Worm (Caenorhabditis elegans): ENCODE data around the gene timm-17B.1.

DNA sequence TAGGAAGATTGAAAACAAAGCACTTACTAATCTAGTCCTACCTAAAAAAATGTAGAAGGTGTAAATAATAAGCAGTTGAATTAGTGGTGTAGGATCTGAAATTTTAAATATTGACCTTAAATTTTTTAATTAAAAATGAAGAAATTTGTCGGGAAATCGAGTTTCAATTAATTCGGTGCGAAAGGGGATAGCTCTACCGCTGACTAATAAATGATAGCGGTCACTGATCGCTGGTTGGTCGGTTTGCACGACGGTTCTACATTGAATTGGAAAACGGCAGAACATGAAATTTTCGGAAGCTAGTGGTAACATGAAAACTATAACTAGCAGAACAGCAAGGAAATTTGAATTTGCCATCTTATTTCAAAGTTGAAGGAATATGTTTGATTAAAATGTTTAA lies 34.8 kb upstream of the timm-17B.1 start, which contains the start of gene set-15:
- no peak for TF ChIP-seq flt-1 (GFP tag; IDR thresholded peaks at IDR 0.05)
- TF ChIP-seq ztf-23 (GFP tag; IDR thresholded peaks at IDR 0.05), result no peak
- TF ChIP-seq T22C8.4 (GFP tag; IDR thresholded peaks at IDR 0.05), result no peak
- no peak for TF ChIP-seq ref-1 (GFP tag; conservative IDR thresholded peaks at IDR 0.05)
- no peak for TF ChIP-seq med-1 (GFP tag; optimal IDR thresholded peaks at IDR 0.05; ENCODE audit: insufficient read depth)

All from whole organism, midembryonic.